Fruit fly (Drosophila melanogaster): ENCODE data around the gene Osi5.

Gene Osi5

DNA sequence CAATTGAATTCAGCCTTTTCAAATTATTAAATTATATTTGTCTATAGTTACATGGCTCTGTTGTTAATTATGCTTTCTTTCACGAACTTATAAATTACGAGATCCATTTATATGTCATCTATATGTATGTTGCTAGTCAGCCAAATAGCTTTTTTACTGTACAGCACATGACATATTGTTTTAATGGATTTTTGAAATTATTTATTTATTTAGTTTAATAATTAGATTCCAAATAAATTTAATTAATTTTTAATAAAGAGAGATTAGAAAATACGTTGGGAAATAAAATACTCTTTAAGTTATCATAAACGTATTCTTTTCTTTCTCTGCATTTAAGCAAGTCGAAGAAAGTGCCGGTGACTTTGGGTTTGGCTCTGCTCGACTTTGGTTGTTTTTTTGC, 14.0 kb downstream of the Osi5 start (continued):
- no peak for TF ChIP-seq Deaf1 (tag; optimal IDR thresholded peaks at IDR 0.05)
- TF ChIP-seq scrt (GFP tag; optimal IDR thresholded peaks at IDR 0.05) = no peak
- TF ChIP-seq odd (GFP tag; optimal IDR thresholded peaks at IDR 0.05) = no peak
- TF ChIP-seq Atf-2 (GFP tag; optimal IDR thresholded peaks at IDR 0.05) = no peak
- no peak for TF ChIP-seq wor (GFP tag; IDR thresholded peaks at IDR 0.05)
- TF ChIP-seq Myb (GFP tag; optimal IDR thresholded peaks at IDR 0.05) = no peak
- no peak for TF ChIP-seq CG5180 (GFP tag; optimal IDR thresholded peaks at IDR 0.05)
- no peak for TF ChIP-seq CG8478 (optimal IDR thresholded peaks at IDR 0.05)
- no peak for TF ChIP-seq ato (GFP tag; IDR thresholded peaks at IDR 0.05; ENCODE audit: partially characterized antibody)
- no peak for TF ChIP-seq run (tag; optimal IDR thresholded peaks at IDR 0.05)
- no peak for TF ChIP-seq toy (GFP tag; IDR thresholded peaks at IDR 0.05)
- TF ChIP-seq CG30020 (tag; optimal IDR thresholded peaks at IDR 0.05) = peak; percentile 6
- TF ChIP-seq CG13775 (GFP tag; optimal IDR thresholded peaks at IDR 0.05) = no peak
- TF ChIP-seq CG2129 (GFP tag; IDR thresholded peaks at IDR 0.05; ENCODE audit: partially characterized antibody) = no peak
- no peak for TF ChIP-seq pnt (GFP tag; optimal IDR thresholded peaks at IDR 0.05)
- TF ChIP-seq CG3163 (GFP tag; optimal IDR thresholded peaks at IDR 0.05) = no peak
- no peak for TF ChIP-seq Lhr (GFP tag; optimal IDR thresholded peaks at IDR 0.05)
- TF ChIP-seq Awh (GFP tag; IDR thresholded peaks at IDR 0.05) = no peak
- no peak for TF ChIP-seq CG17612 (GFP tag; IDR thresholded peaks at IDR 0.05)
- TF ChIP-seq CG12071 (GFP tag; optimal IDR thresholded peaks at IDR 0.05) = no peak
- no peak for TF ChIP-seq CG7786 (GFP tag; optimal IDR thresholded peaks at IDR 0.05)
- no peak for TF ChIP-seq tin (GFP tag; optimal IDR thresholded peaks at IDR 0.05)
- TF ChIP-seq CHES-1-like (GFP tag; optimal IDR thresholded peaks at IDR 0.05) = no peak
- TF ChIP-seq CG17328 (GFP tag; IDR thresholded peaks at IDR 0.05) = no peak
- no peak for TF ChIP-seq CG3995 (GFP tag; optimal IDR thresholded peaks at IDR 0.05)
- TF ChIP-seq CG4820 (GFP tag; optimal IDR thresholded peaks at IDR 0.05) = no peak
- TF ChIP-seq emc (GFP tag; optimal IDR thresholded peaks at IDR 0.05) = no peak
- no peak for TF ChIP-seq CG14667 (GFP tag; IDR thresholded peaks at IDR 0.05)
- no peak for TF ChIP-seq CG12744 (GFP tag; optimal IDR thresholded peaks at IDR 0.05)
- peak; percentile 47 for TF ChIP-seq CG7556 (GFP tag; optimal IDR thresholded peaks at IDR 0.05)
- TF ChIP-seq CG10209 (GFP tag; optimal IDR thresholded peaks at IDR 0.05) = peak; percentile 14
- TF ChIP-seq org-1 (GFP tag; optimal IDR thresholded peaks at IDR 0.05) = no peak
- no peak for TF ChIP-seq CG15479 (GFP tag; optimal IDR thresholded peaks at IDR 0.05)
- no peak for TF ChIP-seq CG6854 (GFP tag; optimal IDR thresholded peaks at IDR 0.05)
- TF ChIP-seq Opbp (GFP tag; IDR thresholded peaks at IDR 0.05; ENCODE audit: partially characterized antibody) = no peak

DNA sequence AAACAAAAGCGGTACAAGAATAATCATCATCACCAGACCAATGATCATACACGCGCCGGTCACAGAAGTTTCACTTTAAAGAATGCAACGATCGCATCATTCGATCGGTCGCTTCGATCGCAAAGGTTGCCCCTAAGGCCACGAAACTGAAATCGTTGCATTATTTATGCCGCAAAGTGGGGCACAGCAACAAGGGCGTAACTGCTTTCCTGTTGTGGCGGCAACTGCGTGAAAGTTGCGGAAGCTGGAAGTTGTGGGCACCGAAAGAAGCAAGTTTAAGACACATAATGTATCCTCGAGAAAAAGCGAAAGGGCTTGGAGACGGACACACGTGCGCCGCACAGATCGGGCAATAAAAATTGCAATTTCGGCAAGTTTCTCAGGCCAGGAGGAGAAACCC, 16.7 kb downstream of the Osi5 start:
- no peak for TF ChIP-seq psq (GFP tag; optimal IDR thresholded peaks at IDR 0.05)
- TF ChIP-seq Abd-B (GFP tag; optimal IDR thresholded peaks at IDR 0.05) = no peak
- no peak for TF ChIP-seq MTF-1 (GFP tag; optimal IDR thresholded peaks at IDR 0.05; ENCODE audit: borderline replicate concordance)
- TF ChIP-seq sna (GFP tag; IDR thresholded peaks at IDR 0.05; ENCODE audit: partially characterized antibody) = no peak
- TF ChIP-seq CG31365 (tag; optimal IDR thresholded peaks at IDR 0.05) = no peak
- no peak for TF ChIP-seq insv (GFP tag; optimal IDR thresholded peaks at IDR 0.05)
- TF ChIP-seq Blimp-1 (GFP tag; optimal IDR thresholded peaks at IDR 0.05) = peak; percentile 57
- TF ChIP-seq CG17328 (GFP tag; IDR thresholded peaks at IDR 0.05) = no peak
- TF ChIP-seq repo (GFP tag; optimal IDR thresholded peaks at IDR 0.05) = no peak
- peak; percentile 12; the same call in 1 of the 2 replicates for TF ChIP-seq vvl (GFP tag; IDR thresholded peaks at IDR 0.05)
- TF ChIP-seq pho (GFP tag; optimal IDR thresholded peaks at IDR 0.05) = no peak
- no peak for TF ChIP-seq trh (GFP tag; optimal IDR thresholded peaks at IDR 0.05)
- TF ChIP-seq Sry-β (GFP tag; optimal IDR thresholded peaks at IDR 0.05) = no peak
- TF ChIP-seq toy (GFP tag; IDR thresholded peaks at IDR 0.05) = no peak
- TF ChIP-seq knrl (GFP tag; IDR thresholded peaks at IDR 0.05; ENCODE audit: partially characterized antibody) = no peak
- TF ChIP-seq Med (GFP tag) = peak; percentile 36

All from whole organism, embryonic.